Fruit fly (Drosophila melanogaster) whole organism: ENCODE data around the gene x16.

Experiments used
- CG8478 ChIP-seq: fragments of >200 bp; optimal IDR thresholded peaks from 2 replicates; lab custom pipeline; 2018; ENCODE audit warnings: inconsistent platforms
- Dll ChIP-seq: fragments of >200 bp; optimal IDR thresholded peaks from 2 replicates; lab custom pipeline; 2017
- EcR ChIP-seq, 2 experiments: fragments of >200 bp; optimal IDR thresholded peaks; 2 replicates each; lab custom pipeline; 2017; ENCODE audit warnings: missing biosample characterization in 2 of 2, missing genetic modification characterization in 2 of 2, missing genetic modification reagents in 2 of 2
- pan ChIP-seq: fragments of >200 bp; optimal IDR thresholded peaks from 2 replicates; lab custom pipeline; 2017
- psq ChIP-seq: fragments of >200 bp; optimal IDR thresholded peaks from 2 replicates; lab custom pipeline; 2017
- usp ChIP-seq: fragments of >200 bp; optimal IDR thresholded peaks from 2 replicates; lab custom pipeline; 2017; ENCODE audit warnings: missing biosample characterization, missing genetic modification characterization, mixed read lengths

Gene x16

dm6 chr2L:6945088-6945487, 25.1 kb upstream of the x16 start, which contains the start of gene Fgop2:
Fgop2 (minus strand) TSS chr2L:6945289.
- TF ChIP-seq pan (no peak), psq (lab: Kevin White, UChicago) (no peak), CG8478 (no peak), usp (GFP tag; lab: Kevin White, UChicago) (no peak), EcR (GFP tag; optimal IDR thresholded peaks at IDR 0.05; lab: Kevin White, UChicago) (no peak), Dll (no peak)

- no peak for TF ChIP-seq psq (lab: Kevin White, UChicago)
- TF ChIP-seq Dll = no peak
- TF ChIP-seq EcR (GFP tag; optimal IDR thresholded peaks at IDR 0.05; lab: Kevin White, UChicago) = no peak
- no peak for TF ChIP-seq pan
- TF ChIP-seq usp (GFP tag; lab: Kevin White, UChicago) = no peak
- no peak for TF ChIP-seq CG8478
Observed at dm6 chr2L:6942714-6943113, 22.7 kb upstream of the x16 start, which contains the start of gene CG18304. CG18304 (minus strand) TSS chr2L:6942814.

- no peak for TF ChIP-seq EcR (GFP tag; optimal IDR thresholded peaks at IDR 0.05; lab: Kevin White, UChicago)
- TF ChIP-seq CG8478 = no peak
- TF ChIP-seq usp (GFP tag; lab: Kevin White, UChicago) = no peak
- TF ChIP-seq pan = no peak
- no peak for TF ChIP-seq Dll
Observed at dm6 chr2L:6941731-6942130, 21.7 kb upstream of the x16 start.

dm6 chr2L:6939698-6940097, 19.7 kb upstream of the x16 start:
- no peak for TF ChIP-seq psq (lab: Kevin White, UChicago)
- no peak for TF ChIP-seq EcR (GFP tag; optimal IDR thresholded peaks at IDR 0.05; lab: Kevin White, UChicago)

dm6 chr2L:6931821-6932220, 11.8 kb upstream of the x16 start, which contains the start of gene CG43232:
CG43232 (plus strand) TSS chr2L:6932121.
- TF ChIP-seq Dll = no peak
- no peak for TF ChIP-seq usp (GFP tag; lab: Kevin White, UChicago)
- TF ChIP-seq CG8478 = no peak

- TF ChIP-seq usp (GFP tag; lab: Kevin White, UChicago) (no peak), EcR (GFP tag; optimal IDR thresholded peaks at IDR 0.05; lab: Kevin White, UChicago) (no peak), Dll (no peak), CG8478 (no peak), psq (lab: Kevin White, UChicago) (no peak), pan (no peak)
Observed at dm6 chr2L:6925114-6925513, 5.1 kb upstream of the x16 start.

- TF ChIP-seq CG8478 = no peak
Observed at dm6 chr2L:6922091-6922753, 2.2 kb upstream of the x16 start.

- no peak for TF ChIP-seq pan
- no peak for TF ChIP-seq Dll
- TF ChIP-seq CG8478 = no peak
- no peak for TF ChIP-seq EcR (GFP tag; optimal IDR thresholded peaks at IDR 0.05; lab: Kevin White, UChicago)
- no peak for TF ChIP-seq psq (lab: Kevin White, UChicago)
- TF ChIP-seq usp (GFP tag; lab: Kevin White, UChicago) = no peak
Observed at dm6 chr2L:6921360-6922090, 1.5 kb upstream of the x16 start.

dm6 chr2L:6920661-6921359, 800 bp upstream of the x16 start, which contains the start of gene Hrb27C:
Hrb27C (plus strand) TSS chr2L:6920704.
- TF ChIP-seq psq (lab: Kevin White, UChicago) (no peak), CG8478 (peak; percentile 33)

dm6 chr2L:6919203-6919849, 684 bp downstream of the x16 start:
- no peak for TF ChIP-seq usp (GFP tag; lab: Kevin White, UChicago)
- TF ChIP-seq EcR (GFP tag; optimal IDR thresholded peaks at IDR 0.05; lab: Kevin White, UChicago) = no peak
- no peak for TF ChIP-seq psq (lab: Kevin White, UChicago)
- TF ChIP-seq Dll = no peak
- no peak for TF ChIP-seq pan
- TF ChIP-seq CG8478 = no peak

dm6 chr2L:6918517-6919202, 1.4 kb downstream of the x16 start, which contains the start of gene nop5:
nop5 (minus strand) TSS chr2L:6918743.
- TF ChIP-seq pan (peak; percentile 97), usp (GFP tag; lab: Kevin White, UChicago) (no peak)

dm6 chr2L:6916345-6916744, 3.7 kb downstream of the x16 start, which contains the start of gene CG32829:
CG32829 (minus strand) TSS chr2L:6916445.
- no peak for TF ChIP-seq CG8478
- TF ChIP-seq psq (lab: Kevin White, UChicago) = no peak
- TF ChIP-seq pan = no peak
- no peak for TF ChIP-seq Dll
- no peak for TF ChIP-seq usp (GFP tag; lab: Kevin White, UChicago)
- no peak for TF ChIP-seq EcR (GFP tag; optimal IDR thresholded peaks at IDR 0.05; lab: Kevin White, UChicago)
